Fruit fly (Drosophila melanogaster): ENCODE measurements around the gene CG15731.

The CG15731 gene

dm6 chrX:12454358-12454757 is 3.2 kb downstream of the CG15731 start, which contains the start of gene CG15927 (continued):
- no peak for TF ChIP-seq Atf-2 (GFP tag; optimal IDR thresholded peaks at IDR 0.05)
- TF ChIP-seq Gug (GFP tag; IDR thresholded peaks at IDR 0.05), result no peak
- TF ChIP-seq oc (tag; optimal IDR thresholded peaks at IDR 0.05), result peak; percentile 55
- TF ChIP-seq CG31441 (GFP tag; IDR thresholded peaks at IDR 0.05), result peak; percentile 46; the same call in 1 of the 2 replicates
- no peak for TF ChIP-seq HLH54F (GFP tag; optimal IDR thresholded peaks at IDR 0.05)
- TF ChIP-seq B-H2 (GFP tag; optimal IDR thresholded peaks at IDR 0.05), result no peak
- TF ChIP-seq CG6791 (GFP tag; IDR thresholded peaks at IDR 0.05; ENCODE audit: partially characterized antibody), result no peak
- no peak for TF ChIP-seq Fer1 (GFP tag; optimal IDR thresholded peaks at IDR 0.05)
- TF ChIP-seq ken (GFP tag; IDR thresholded peaks at IDR 0.05), result peak; percentile 73; the same call in 2 of the 3 replicates
- no peak for TF ChIP-seq HHEX (GFP tag; optimal IDR thresholded peaks at IDR 0.05)
- peak; percentile 28 for TF ChIP-seq CG12769 (tag; optimal IDR thresholded peaks at IDR 0.05)
- no peak; the same call in 1 of the 2 replicates for TF ChIP-seq CG11696 (GFP tag; IDR thresholded peaks at IDR 0.05)
- TF ChIP-seq Abd-B (GFP tag; optimal IDR thresholded peaks at IDR 0.05), result peak; percentile 56
- no peak for TF ChIP-seq CG8944 (GFP tag; optimal IDR thresholded peaks at IDR 0.05)
- TF ChIP-seq Ptx1 (GFP tag; IDR thresholded peaks at IDR 0.05), result no peak
- TF ChIP-seq CG1602 (GFP tag; optimal IDR thresholded peaks at IDR 0.05), result peak; percentile 25
- TF ChIP-seq inv (GFP tag; IDR thresholded peaks at IDR 0.05; ENCODE audit: partially characterized antibody), result no peak
- peak; percentile 4 for TF ChIP-seq cwo (GFP tag; optimal IDR thresholded peaks at IDR 0.05)
- TF ChIP-seq CG1647 (GFP tag; optimal IDR thresholded peaks at IDR 0.05), result no peak
- TF ChIP-seq Elba2 (GFP tag; optimal IDR thresholded peaks at IDR 0.05), result no peak
- no peak for TF ChIP-seq Gsc (GFP tag; IDR thresholded peaks at IDR 0.05)
- TF ChIP-seq toy (GFP tag; IDR thresholded peaks at IDR 0.05), result no peak
- TF ChIP-seq Sry-β (GFP tag; optimal IDR thresholded peaks at IDR 0.05), result no peak
- TF ChIP-seq ranshi (GFP tag; IDR thresholded peaks at IDR 0.05), result peak; percentile 69
- TF ChIP-seq Dp (GFP tag; optimal IDR thresholded peaks at IDR 0.05), result no peak
- no peak for TF ChIP-seq Scr (GFP tag; IDR thresholded peaks at IDR 0.05; ENCODE audit: partially characterized antibody)
- peak; percentile 62 for TF ChIP-seq Camta (GFP tag; optimal IDR thresholded peaks at IDR 0.05)
- no peak for TF ChIP-seq z (GFP tag; IDR thresholded peaks at IDR 0.05)
- TF ChIP-seq CG18599 (GFP tag; optimal IDR thresholded peaks at IDR 0.05), result peak; percentile 30
- peak; percentile 38 for TF ChIP-seq CG12219 (GFP tag; optimal IDR thresholded peaks at IDR 0.05)
- no peak for TF ChIP-seq ham (GFP tag; IDR thresholded peaks at IDR 0.05)
- TF ChIP-seq CG16813 (GFP tag; IDR thresholded peaks at IDR 0.05; ENCODE audit: partially characterized antibody), result no peak
- no peak for TF ChIP-seq CG12942 (GFP tag; optimal IDR thresholded peaks at IDR 0.05)
- TF ChIP-seq odd (GFP tag; optimal IDR thresholded peaks at IDR 0.05), result no peak
- TF ChIP-seq CG8765 (GFP tag; IDR thresholded peaks at IDR 0.05), result no peak
- TF ChIP-seq H15 (GFP tag; IDR thresholded peaks at IDR 0.05), result peak; percentile 53; the same call in 1 of the 3 replicates
- TF ChIP-seq ems (GFP tag; optimal IDR thresholded peaks at IDR 0.05), result peak; percentile 24
- no peak for TF ChIP-seq sqz (GFP tag; optimal IDR thresholded peaks at IDR 0.05)
- peak; percentile 38 for TF ChIP-seq CG8924 (tag; optimal IDR thresholded peaks at IDR 0.05)
- no peak for TF ChIP-seq wek (GFP tag; optimal IDR thresholded peaks at IDR 0.05)
- TF ChIP-seq CG2875 (GFP tag; optimal IDR thresholded peaks at IDR 0.05), result peak; percentile 49
- no peak for TF ChIP-seq onecut (GFP tag; IDR thresholded peaks at IDR 0.05)
- TF ChIP-seq trh (GFP tag; optimal IDR thresholded peaks at IDR 0.05), result no peak
- peak; percentile 33 for TF ChIP-seq CG18476 (GFP tag; optimal IDR thresholded peaks at IDR 0.05)
- no peak for TF ChIP-seq en (GFP tag; optimal IDR thresholded peaks at IDR 0.05)
- TF ChIP-seq CG10431 (GFP tag; optimal IDR thresholded peaks at IDR 0.05), result no peak
- peak; percentile 13 for TF ChIP-seq cato (GFP tag; optimal IDR thresholded peaks at IDR 0.05; ENCODE audit: borderline replicate concordance)
- peak; percentile 23 for TF ChIP-seq Chrac-16 (GFP tag; optimal IDR thresholded peaks at IDR 0.05)
- TF ChIP-seq CG2129 (GFP tag; IDR thresholded peaks at IDR 0.05; ENCODE audit: partially characterized antibody), result no peak
- 0 out of 3 replicates have a peak, but pooled peaks have one; percentile 33 for TF ChIP-seq otp (GFP tag; IDR thresholded peaks at IDR 0.05)
- TF ChIP-seq CG11723 (GFP tag; optimal IDR thresholded peaks at IDR 0.05), result no peak
